Worm (Caenorhabditis elegans): Measurements from ENCODE around the gene Y45F3A.4.

Gene Y45F3A.4

ce11 chrIII:10592074-10592473 lies 16.9 kb upstream of the Y45F3A.4 start:
- TF ChIP-seq W03F9.2 (tag; optimal IDR thresholded peaks at IDR 0.05) (no peak), him-1 (tag; optimal IDR thresholded peaks at IDR 0.05) (no peak), dao-5 (tag; optimal IDR thresholded peaks at IDR 0.05) (no peak)

ce11 chrIII:10586243-10586642 lies 11.0 kb upstream of the Y45F3A.4 start, which contains the start of gene Y45F3A.5:
Y45F3A.5 (minus strand) TSS chrIII:10586343.
- no peak for TF ChIP-seq him-1 (tag; optimal IDR thresholded peaks at IDR 0.05)
- TF ChIP-seq dao-5 (tag; optimal IDR thresholded peaks at IDR 0.05) = no peak
- TF ChIP-seq W03F9.2 (tag; optimal IDR thresholded peaks at IDR 0.05) = no peak

ce11 chrIII:10583483-10583882 lies 8.3 kb upstream of the Y45F3A.4 start:
- TF ChIP-seq W03F9.2 (tag; optimal IDR thresholded peaks at IDR 0.05) (no peak), him-1 (tag; optimal IDR thresholded peaks at IDR 0.05) (no peak), dao-5 (tag; optimal IDR thresholded peaks at IDR 0.05) (no peak)

ce11 chrIII:10580206-10580605 lies 5.0 kb upstream of the Y45F3A.4 start:
- TF ChIP-seq dao-5 (tag; optimal IDR thresholded peaks at IDR 0.05) = no peak
- TF ChIP-seq him-1 (tag; optimal IDR thresholded peaks at IDR 0.05) = no peak
- TF ChIP-seq W03F9.2 (tag; optimal IDR thresholded peaks at IDR 0.05) = no peak

ce11 chrIII:10578873-10579272 lies 3.7 kb upstream of the Y45F3A.4 start:
- TF ChIP-seq him-1 (tag; optimal IDR thresholded peaks at IDR 0.05) = no peak
- no peak for TF ChIP-seq W03F9.2 (tag; optimal IDR thresholded peaks at IDR 0.05)
- no peak for TF ChIP-seq dao-5 (tag; optimal IDR thresholded peaks at IDR 0.05)

ce11 chrIII:10577782-10578181 lies 2.6 kb upstream of the Y45F3A.4 start:
- no peak for TF ChIP-seq W03F9.2 (tag; optimal IDR thresholded peaks at IDR 0.05)
- TF ChIP-seq him-1 (tag; optimal IDR thresholded peaks at IDR 0.05) = no peak
- TF ChIP-seq dao-5 (tag; optimal IDR thresholded peaks at IDR 0.05) = no peak

- no peak for TF ChIP-seq dao-5 (tag; optimal IDR thresholded peaks at IDR 0.05)
- TF ChIP-seq him-1 (tag; optimal IDR thresholded peaks at IDR 0.05) = no peak
- no peak for TF ChIP-seq W03F9.2 (tag; optimal IDR thresholded peaks at IDR 0.05)
These were observed 6.0 kb downstream of the Y45F3A.4 start for ce11 chrIII:10569246-10569645.

- no peak for TF ChIP-seq him-1 (tag; optimal IDR thresholded peaks at IDR 0.05)
- TF ChIP-seq W03F9.2 (tag; optimal IDR thresholded peaks at IDR 0.05) = no peak
- no peak for TF ChIP-seq dao-5 (tag; optimal IDR thresholded peaks at IDR 0.05)
These were observed 9.3 kb downstream of the Y45F3A.4 start, which contains the start of gene acdh-11 for ce11 chrIII:10565926-10566325. acdh-11 (plus strand) TSS chrIII:10566258.

- TF ChIP-seq W03F9.2 (tag; optimal IDR thresholded peaks at IDR 0.05) (no peak), him-1 (tag; optimal IDR thresholded peaks at IDR 0.05) (no peak), dao-5 (tag; optimal IDR thresholded peaks at IDR 0.05) (no peak)
These were observed 12.7 kb downstream of the Y45F3A.4 start for ce11 chrIII:10562542-10562941.

- TF ChIP-seq dao-5 (tag; optimal IDR thresholded peaks at IDR 0.05) = no peak
- TF ChIP-seq W03F9.2 (tag; optimal IDR thresholded peaks at IDR 0.05) = peak; percentile 25
- no peak for TF ChIP-seq him-1 (tag; optimal IDR thresholded peaks at IDR 0.05)
These were observed 13.3 kb downstream of the Y45F3A.4 start, which contains the start of gene Y45F3A.1 for ce11 chrIII:10561904-10562303. Y45F3A.1 (minus strand) TSS chrIII:10561915.

ce11 chrIII:10560296-10560695 lies 14.9 kb downstream of the Y45F3A.4 start, which contains the start of gene rab-30:
rab-30 (plus strand) TSS chrIII:10560596.
- TF ChIP-seq W03F9.2 (tag; optimal IDR thresholded peaks at IDR 0.05) = no peak
- TF ChIP-seq dao-5 (tag; optimal IDR thresholded peaks at IDR 0.05) = no peak
- TF ChIP-seq him-1 (tag; optimal IDR thresholded peaks at IDR 0.05) = no peak

- TF ChIP-seq dao-5 (tag; optimal IDR thresholded peaks at IDR 0.05) (no peak), W03F9.2 (tag; optimal IDR thresholded peaks at IDR 0.05) (no peak), him-1 (tag; optimal IDR thresholded peaks at IDR 0.05) (no peak)
These were observed 17.3 kb downstream of the Y45F3A.4 start, which contains the start of gene T21C12.4 for ce11 chrIII:10557910-10558309. T21C12.4 (minus strand) TSS chrIII:10558010.

- TF ChIP-seq W03F9.2 (tag; optimal IDR thresholded peaks at IDR 0.05) (no peak), dao-5 (tag; optimal IDR thresholded peaks at IDR 0.05) (no peak), him-1 (tag; optimal IDR thresholded peaks at IDR 0.05) (no peak)
These were observed 22.3 kb downstream of the Y45F3A.4 start, which contains the start of gene T21C12.8 for ce11 chrIII:10552929-10553328. T21C12.8 (minus strand) TSS chrIII:10553029.

- no peak for TF ChIP-seq W03F9.2 (tag; optimal IDR thresholded peaks at IDR 0.05)
- TF ChIP-seq dao-5 (tag; optimal IDR thresholded peaks at IDR 0.05) = no peak
- no peak for TF ChIP-seq him-1 (tag; optimal IDR thresholded peaks at IDR 0.05)
These were observed 36.4 kb downstream of the Y45F3A.4 start, which contains the start of gene nlp-68 for ce11 chrIII:10538757-10539213. nlp-68 (minus strand) TSS chrIII:10539163.

ce11 chrIII:10537558-10537957 lies 37.7 kb downstream of the Y45F3A.4 start:
- no peak for TF ChIP-seq dao-5 (tag; optimal IDR thresholded peaks at IDR 0.05)
- no peak for TF ChIP-seq him-1 (tag; optimal IDR thresholded peaks at IDR 0.05)
- TF ChIP-seq W03F9.2 (tag; optimal IDR thresholded peaks at IDR 0.05) = no peak

Data from whole organism, L4/young adult.